Worm (Caenorhabditis elegans) whole organism, L3 larva: ENCODE measurements around the gene F14E5.2.

Experiments used
- R02D3.7 ChIP-seq: fragments of 150-350 bp; optimal IDR thresholded peaks from 2 replicates; lab custom pipeline; 2014; ENCODE audit warnings: missing biosample characterization, missing genetic modification characterization
- ZK546.5 ChIP-seq: sonication (generic microtip); optimal IDR thresholded peaks from 2 replicates; lab custom pipeline; 2017; ENCODE audit warnings: missing biosample characterization, missing genetic modification characterization
- aly-2 ChIP-seq: fragments of 150-350 bp; optimal IDR thresholded peaks from 2 replicates; lab custom pipeline; 2014; ENCODE audit warnings: missing biosample characterization, missing genetic modification characterization
- ceh-16 ChIP-seq: sonication (generic microtip); optimal IDR thresholded peaks from 2 replicates; lab custom pipeline; 2017; ENCODE audit warnings: missing biosample characterization, missing genetic modification characterization
- ceh-28 ChIP-seq: fragments of 150-350 bp; optimal IDR thresholded peaks from 2 replicates; lab custom pipeline; 2014; ENCODE audit warnings: missing biosample characterization, missing genetic modification reagents, missing genetic modification characterization
- ceh-9 ChIP-seq: sonication (generic microtip); optimal IDR thresholded peaks from 2 replicates; lab custom pipeline; 2018; ENCODE audit warnings: missing biosample characterization, missing genetic modification characterization
- egl-5 ChIP-seq: fragments of 150-350 bp; optimal IDR thresholded peaks from 2 replicates; lab custom pipeline; 2017; ENCODE audit warnings: missing biosample characterization, missing genetic modification reagents, missing genetic modification characterization, inconsistent platforms
- elt-1 ChIP-seq: fragments of 150-350 bp; optimal IDR thresholded peaks from 2 replicates; lab custom pipeline; 2014; ENCODE audit warnings: missing biosample characterization, missing genetic modification characterization
- elt-2 ChIP-seq: sonication (generic microtip); optimal IDR thresholded peaks from 2 replicates; lab custom pipeline; 2016; ENCODE audit warnings: missing genetic modification reagents, mild to moderate bottlenecking, missing genetic modification characterization, missing compliant biosample characterization
- elt-3 ChIP-seq, 3 experiments: fragments of 150-350 bp in 1 of 3; sonication (generic microtip) in 2 of 3; optimal IDR thresholded peaks; 2 replicates in 2 of 3; 4 replicates in 1 of 3; lab custom pipeline; 2014 to 2017; ENCODE audit warnings: missing biosample characterization in 3 of 3, missing genetic modification characterization in 3 of 3
- fkh-10 ChIP-seq: sonication (generic microtip); optimal IDR thresholded peaks from 2 replicates; lab custom pipeline; 2017; ENCODE audit warnings: missing biosample characterization, missing genetic modification reagents, missing genetic modification characterization
- fkh-2 ChIP-seq: fragments of 150-350 bp; optimal IDR thresholded peaks from 2 replicates; lab custom pipeline; 2014; ENCODE audit warnings: missing biosample characterization, missing genetic modification reagents, missing genetic modification characterization
- fos-1 ChIP-seq: fragments of 150-350 bp; optimal IDR thresholded peaks from 2 replicates; lab custom pipeline; 2014; ENCODE audit warnings: missing biosample characterization, missing genetic modification characterization
- hmg-11 ChIP-seq: sonication (generic microtip); optimal IDR thresholded peaks from 2 replicates; lab custom pipeline; 2016; ENCODE audit warnings: missing genetic modification characterization, missing compliant biosample characterization
- jun-1 ChIP-seq: fragments of 150-350 bp; optimal IDR thresholded peaks from 2 replicates; lab custom pipeline; 2014; ENCODE audit warnings: missing biosample characterization, missing genetic modification reagents, missing genetic modification characterization
- lin-15B ChIP-seq: fragments of 150-350 bp; optimal IDR thresholded peaks from 2 replicates; lab custom pipeline; 2014; ENCODE audit warnings: missing biosample characterization, missing genetic modification characterization
- lin-39 ChIP-seq: fragments of 150-350 bp; optimal IDR thresholded peaks from 2 replicates; lab custom pipeline; 2018; ENCODE audit warnings: missing biosample characterization, missing genetic modification reagents, missing genetic modification characterization
- lsy-12 ChIP-seq: sonication (generic microtip); optimal IDR thresholded peaks from 2 replicates; lab custom pipeline; 2016; ENCODE audit warnings: mild to moderate bottlenecking, missing genetic modification characterization, missing compliant biosample characterization
- mdl-1 ChIP-seq: fragments of 150-350 bp; optimal IDR thresholded peaks from 2 replicates; lab custom pipeline; 2014; ENCODE audit warnings: missing biosample characterization, missing genetic modification characterization
- mml-1 ChIP-seq: fragments of 150-350 bp; sonication (generic microtip); optimal IDR thresholded peaks from 3 replicates; lab custom pipeline; 2014; ENCODE audit warnings: missing biosample characterization, missing genetic modification characterization
- nfya-1 ChIP-seq: sonication (generic microtip); optimal IDR thresholded peaks from 2 replicates; lab custom pipeline; 2017; ENCODE audit warnings: missing genetic modification characterization, mild to moderate bottlenecking, missing compliant biosample characterization, antibody characterized with exemption, moderate library complexity; ENCODE audit not compliant: insufficient read depth
- nhr-11 ChIP-seq: fragments of 150-350 bp; optimal IDR thresholded peaks from 2 replicates; lab custom pipeline; 2014; ENCODE audit warnings: missing biosample characterization, missing genetic modification characterization
- nhr-12 ChIP-seq: fragments of 150-350 bp; optimal IDR thresholded peaks from 2 replicates; lab custom pipeline; 2014; ENCODE audit warnings: missing biosample characterization, missing genetic modification characterization
- nhr-23 ChIP-seq: fragments of 150-350 bp; optimal IDR thresholded peaks from 2 replicates; lab custom pipeline; 2014; ENCODE audit warnings: missing biosample characterization, missing genetic modification reagents, missing genetic modification characterization
- nhr-237 ChIP-seq: fragments of 150-350 bp; optimal IDR thresholded peaks from 2 replicates; lab custom pipeline; 2014; ENCODE audit warnings: missing biosample characterization, missing genetic modification characterization
- nhr-25 ChIP-seq: sonication (generic microtip); optimal IDR thresholded peaks from 2 replicates; lab custom pipeline; 2017; ENCODE audit warnings: missing biosample characterization, missing genetic modification characterization
- nhr-43 ChIP-seq: sonication (generic microtip); optimal IDR thresholded peaks from 2 replicates; lab custom pipeline; 2016; ENCODE audit warnings: mild to moderate bottlenecking, missing genetic modification characterization, missing compliant biosample characterization; ENCODE audit not compliant: poor library complexity, severe bottlenecking
- nhr-67 ChIP-seq: fragments of 150-350 bp; optimal IDR thresholded peaks from 2 replicates; lab custom pipeline; 2014; ENCODE audit warnings: missing biosample characterization, missing genetic modification characterization
- nhr-76 ChIP-seq: fragments of 150-350 bp; sonication (generic microtip); optimal IDR thresholded peaks from 5 replicates; lab custom pipeline; 2014; ENCODE audit warnings: missing biosample characterization, missing genetic modification characterization
- nhr-77 ChIP-seq: fragments of 150-350 bp; optimal IDR thresholded peaks from 2 replicates; lab custom pipeline; 2014; ENCODE audit warnings: missing biosample characterization, missing genetic modification characterization
- pha-4 ChIP-seq: fragments of 150-350 bp; optimal IDR thresholded peaks from 2 replicates; lab custom pipeline; 2014; ENCODE audit warnings: missing biosample characterization, missing genetic modification reagents, missing genetic modification characterization
- pqm-1 ChIP-seq: fragments of 150-350 bp; optimal IDR thresholded peaks from 2 replicates; lab custom pipeline; 2017; ENCODE audit warnings: missing biosample characterization, missing genetic modification characterization, inconsistent platforms
- skn-1 ChIP-seq: fragments of 150-350 bp; optimal IDR thresholded peaks from 2 replicates; lab custom pipeline; 2014; ENCODE audit warnings: missing biosample characterization, missing genetic modification characterization
- snpc-4 ChIP-seq: fragments of 150-350 bp; optimal IDR thresholded peaks from 2 replicates; lab custom pipeline; 2014; ENCODE audit warnings: missing biosample characterization, missing genetic modification characterization
- tbx-2 ChIP-seq: sonication (generic microtip); optimal IDR thresholded peaks from 2 replicates; lab custom pipeline; 2016; ENCODE audit warnings: mild to moderate bottlenecking, missing genetic modification characterization, missing compliant biosample characterization
- unc-39 ChIP-seq: sonication (generic microtip); optimal IDR thresholded peaks from 4 replicates; lab custom pipeline; 2017; ENCODE audit warnings: missing biosample characterization, missing genetic modification characterization
- unc-62 ChIP-seq: fragments of 150-350 bp; sonication (generic microtip); optimal IDR thresholded peaks from 4 replicates; lab custom pipeline; 2014; ENCODE audit warnings: missing biosample characterization, missing genetic modification reagents, missing genetic modification characterization
- ztf-11 ChIP-seq: fragments of 150-350 bp; optimal IDR thresholded peaks from 2 replicates; lab custom pipeline; 2014; ENCODE audit warnings: missing biosample characterization, missing genetic modification characterization

F14E5.2 gene

ce11 chrII:8449660-8450118, 21.0 kb upstream of the F14E5.2 start, which contains the start of gene F22B5.4:
Gene F22B5.4, plus strand, starts transcription at chrII:8449710.
- TF ChIP-seq hmg-11 (no peak), mml-1 (tag; lab: Kevin White, UChicago) (no peak), fkh-10 (GFP tag; lab: Kevin White, UChicago) (no peak), nhr-77 (tag; lab: Kevin White, UChicago) (no peak), pha-4 (peak; percentile 55), pqm-1 (tag; lab: Kevin White, UChicago) (peak; percentile 30), skn-1 (tag; lab: Kevin White, UChicago) (no peak), lin-15B (tag; lab: Kevin White, UChicago) (no peak), jun-1 (tag; lab: Kevin White, UChicago) (peak; percentile 12), unc-62 (GFP tag; lab: Kevin White, UChicago) (no peak), mdl-1 (no peak), fkh-2 (tag; lab: Kevin White, UChicago) (no peak)

- no peak for TF ChIP-seq nhr-77 (tag; lab: Kevin White, UChicago)
- TF ChIP-seq tbx-2 (tag; lab: Kevin White, UChicago): no peak
- TF ChIP-seq snpc-4 (tag; lab: Kevin White, UChicago): no peak
- no peak for TF ChIP-seq ztf-11
- TF ChIP-seq nhr-11 (tag; lab: Kevin White, UChicago): no peak
- TF ChIP-seq nhr-237: no peak
- TF ChIP-seq fos-1: no peak
- no peak for TF ChIP-seq ceh-16 (tag; lab: Kevin White, UChicago)
- TF ChIP-seq fkh-10 (GFP tag; lab: Kevin White, UChicago): no peak
- TF ChIP-seq elt-2 (tag; lab: Kevin White, UChicago): no peak
- TF ChIP-seq pqm-1 (tag; lab: Kevin White, UChicago): no peak
- no peak for TF ChIP-seq nfya-1 (tag; lab: Kevin White, UChicago)
- no peak for TF ChIP-seq nhr-76 (tag; lab: Kevin White, UChicago)
- no peak for TF ChIP-seq lsy-12
- no peak for TF ChIP-seq mml-1 (tag; lab: Kevin White, UChicago)
- no peak for TF ChIP-seq ZK546.5
- no peak for TF ChIP-seq unc-62 (GFP tag; lab: Kevin White, UChicago)
- no peak for TF ChIP-seq egl-5
- TF ChIP-seq ceh-28 (tag; lab: Kevin White, UChicago): no peak
- TF ChIP-seq nhr-67 (tag; lab: Kevin White, UChicago): no peak
These were observed 18.1 kb upstream of the F14E5.2 start, which contains the start of gene cut-3 for ce11 chrII:8446731-8447130. Gene cut-3, minus strand, starts transcription at chrII:8446831.

DNA sequence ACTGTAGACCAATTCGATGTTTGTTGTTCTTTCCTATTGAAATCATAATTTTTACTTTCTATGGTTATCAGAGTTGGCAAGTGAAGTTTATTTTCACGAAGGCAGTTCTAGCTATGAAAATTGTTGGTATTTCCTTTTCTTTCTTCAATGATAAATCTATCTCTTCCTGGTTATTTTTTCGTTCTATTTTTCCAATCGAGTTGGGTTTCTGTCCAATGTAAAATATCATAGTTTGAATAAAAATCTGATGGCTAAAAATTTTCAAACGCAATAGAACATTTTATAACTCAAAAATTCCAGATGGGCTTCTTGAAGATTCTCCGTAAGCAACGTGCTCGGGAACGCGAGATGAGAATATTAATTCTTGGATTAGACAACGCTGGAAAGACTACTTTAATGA, 15.3 kb upstream of the F14E5.2 start, which contains the start of gene evl-20:
Gene evl-20, plus strand, starts transcription at position 301 of the 400 bp plus-strand sequence.
- TF ChIP-seq unc-62 (GFP tag; lab: Kevin White, UChicago) (no peak), nhr-76 (tag; lab: Kevin White, UChicago) (no peak), elt-3 (tag; optimal IDR thresholded peaks at IDR 0.05; lab: Kevin White, UChicago) (no peak), ZK546.5 (no peak), fkh-10 (GFP tag; lab: Kevin White, UChicago) (no peak), nhr-25 (tag; lab: Kevin White, UChicago) (no peak), elt-2 (tag; lab: Kevin White, UChicago) (no peak), pqm-1 (tag; lab: Kevin White, UChicago) (no peak), nhr-237 (no peak), elt-1 (tag; lab: Kevin White, UChicago) (no peak), lin-15B (tag; lab: Kevin White, UChicago) (no peak), ceh-28 (tag; lab: Kevin White, UChicago) (no peak), unc-39 (tag; lab: Kevin White, UChicago) (no peak), fos-1 (no peak), skn-1 (tag; lab: Kevin White, UChicago) (no peak), pha-4 (no peak)

ce11 chrII:8442717-8443223, 14.1 kb upstream of the F14E5.2 start, which contains the start of gene eif-3.G:
Gene eif-3.G, plus strand, starts transcription at chrII:8442767.
- TF ChIP-seq mdl-1: no peak
- no peak for TF ChIP-seq fkh-10 (GFP tag; lab: Kevin White, UChicago)

DNA sequence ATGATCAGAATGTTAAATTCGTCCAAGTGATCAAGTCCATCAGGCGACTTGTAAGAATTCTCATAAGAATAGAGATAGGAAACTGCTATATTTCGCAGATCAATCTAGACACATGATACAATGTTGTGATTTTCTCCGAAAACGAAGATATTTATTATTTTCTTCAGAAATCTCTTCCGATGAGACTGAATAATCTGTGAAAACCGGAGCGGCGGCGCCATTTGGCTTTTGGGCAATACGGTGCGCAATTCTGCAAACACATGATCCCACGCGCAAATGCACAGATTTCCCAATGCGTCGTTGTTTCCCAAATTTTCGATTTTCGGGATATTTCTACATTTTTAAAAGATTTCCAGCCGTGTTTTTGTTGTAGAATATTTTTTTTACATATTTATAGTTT, 13.5 kb upstream of the F14E5.2 start:
- TF ChIP-seq nhr-23 (tag; lab: Kevin White, UChicago): peak; percentile 53
- no peak for TF ChIP-seq ceh-9 (tag; lab: Kevin White, UChicago)
- peak; percentile 19 for TF ChIP-seq elt-2 (tag; lab: Kevin White, UChicago)
- TF ChIP-seq nhr-12 (tag; lab: Kevin White, UChicago): no peak
- peak; percentile 66 for TF ChIP-seq nfya-1 (tag; lab: Kevin White, UChicago)
- TF ChIP-seq nhr-43: peak; percentile 78
- TF ChIP-seq lin-39 (tag; lab: Kevin White, UChicago): peak; percentile 52
- no peak for TF ChIP-seq aly-2 (tag; lab: Kevin White, UChicago)
- peak; percentile 78 for TF ChIP-seq hmg-11
- peak; percentile 27 for TF ChIP-seq nhr-25 (tag; lab: Kevin White, UChicago)
- TF ChIP-seq R02D3.7 (tag; lab: Kevin White, UChicago): peak; percentile 7
- no peak for TF ChIP-seq nhr-77 (tag; lab: Kevin White, UChicago)
- peak; percentile 17 for TF ChIP-seq lin-15B (tag; lab: Kevin White, UChicago)
- TF ChIP-seq snpc-4 (tag; lab: Kevin White, UChicago): peak; percentile 73
- TF ChIP-seq ztf-11: no peak
